Worm (Caenorhabditis elegans) whole organism, L4/young adult: Measurements from ENCODE around the gene F10E9.5.

Source experiments
- W03F9.2 ChIP-seq: fragments of 150-350 bp; optimal IDR thresholded peaks from 2 replicates; lab custom pipeline; 2014; ENCODE audit warnings: missing biosample characterization, missing genetic modification characterization
- dao-5 ChIP-seq: sonication (generic microtip); optimal IDR thresholded peaks from 2 replicates; lab custom pipeline; 2016; ENCODE audit warnings: missing genotype, missing genetic modification characterization, moderate library complexity, missing compliant biosample characterization
- him-1 ChIP-seq: sonication (generic microtip); optimal IDR thresholded peaks from 2 replicates; lab custom pipeline; 2016; ENCODE audit warnings: missing genotype, missing genetic modification reagents, missing genetic modification characterization, missing compliant biosample characterization

ce11 chrIII:8356407-8356881, 49.1 kb downstream of the F10E9.5 start:
- peak; percentile 46 for TF ChIP-seq W03F9.2 (tag; lab: Kevin White, UChicago)
- TF ChIP-seq dao-5 (tag; lab: Kevin White, UChicago) = no peak
- no peak for TF ChIP-seq him-1 (tag; lab: Kevin White, UChicago)
